Worm (Caenorhabditis elegans) whole organism, L3 larva: ENCODE results near the gene sri-33.
"Not testable (repeated sequence)": the region's sequence is repeated elsewhere in the genome, so short reads cannot be mapped to it uniquely, and the experiment has no call there.

Experiments
- R02D3.7 ChIP-seq: fragments of 150-350 bp; optimal IDR thresholded peaks from 2 replicates; lab custom pipeline; 2014; ENCODE audit warnings: missing biosample characterization, missing genetic modification characterization
- aly-2 ChIP-seq: fragments of 150-350 bp; optimal IDR thresholded peaks from 2 replicates; lab custom pipeline; 2014; ENCODE audit warnings: missing biosample characterization, missing genetic modification characterization
- ama-1 ChIP-seq: fragments of 150-350 bp; optimal IDR thresholded peaks from 2 replicates; lab custom pipeline; 2018
- ceh-16 ChIP-seq: sonication (generic microtip); optimal IDR thresholded peaks from 2 replicates; lab custom pipeline; 2017; ENCODE audit warnings: missing biosample characterization, missing genetic modification characterization
- ceh-28 ChIP-seq: fragments of 150-350 bp; optimal IDR thresholded peaks from 2 replicates; lab custom pipeline; 2014; ENCODE audit warnings: missing biosample characterization, missing genetic modification reagents, missing genetic modification characterization
- ceh-82 ChIP-seq: fragments of 150-350 bp; optimal IDR thresholded peaks from 2 replicates; lab custom pipeline; 2014; ENCODE audit warnings: missing biosample characterization, missing genetic modification characterization
- ceh-9 ChIP-seq: sonication (generic microtip); optimal IDR thresholded peaks from 2 replicates; lab custom pipeline; 2018; ENCODE audit warnings: missing biosample characterization, missing genetic modification characterization
- daf-12 ChIP-seq: fragments of 150-350 bp; optimal IDR thresholded peaks from 2 replicates; lab custom pipeline; 2014; ENCODE audit warnings: missing biosample characterization, missing genetic modification reagents, missing genetic modification characterization
- egl-27 ChIP-seq: sonication (generic microtip); optimal IDR thresholded peaks from 4 replicates; lab custom pipeline; 2017; ENCODE audit warnings: missing biosample characterization, missing genetic modification reagents, missing genetic modification characterization
- egl-5 ChIP-seq: fragments of 150-350 bp; optimal IDR thresholded peaks from 2 replicates; lab custom pipeline; 2017; ENCODE audit warnings: missing biosample characterization, missing genetic modification reagents, missing genetic modification characterization, inconsistent platforms
- elt-1 ChIP-seq: fragments of 150-350 bp; optimal IDR thresholded peaks from 2 replicates; lab custom pipeline; 2014; ENCODE audit warnings: missing biosample characterization, missing genetic modification characterization
- elt-3 ChIP-seq, 3 experiments: fragments of 150-350 bp in 1 of 3; sonication (generic microtip) in 2 of 3; optimal IDR thresholded peaks; 2 replicates in 2 of 3; 4 replicates in 1 of 3; lab custom pipeline; 2014 to 2017; ENCODE audit warnings: missing biosample characterization in 3 of 3, missing genetic modification characterization in 3 of 3
- fkh-10 ChIP-seq: sonication (generic microtip); optimal IDR thresholded peaks from 2 replicates; lab custom pipeline; 2017; ENCODE audit warnings: missing biosample characterization, missing genetic modification reagents, missing genetic modification characterization
- fos-1 ChIP-seq: fragments of 150-350 bp; optimal IDR thresholded peaks from 2 replicates; lab custom pipeline; 2014; ENCODE audit warnings: missing biosample characterization, missing genetic modification characterization
- jun-1 ChIP-seq: fragments of 150-350 bp; optimal IDR thresholded peaks from 2 replicates; lab custom pipeline; 2014; ENCODE audit warnings: missing biosample characterization, missing genetic modification reagents, missing genetic modification characterization
- lin-15B ChIP-seq: fragments of 150-350 bp; optimal IDR thresholded peaks from 2 replicates; lab custom pipeline; 2014; ENCODE audit warnings: missing biosample characterization, missing genetic modification characterization
- lin-39 ChIP-seq: fragments of 150-350 bp; optimal IDR thresholded peaks from 2 replicates; lab custom pipeline; 2018; ENCODE audit warnings: missing biosample characterization, missing genetic modification reagents, missing genetic modification characterization
- lsy-12 ChIP-seq: sonication (generic microtip); optimal IDR thresholded peaks from 2 replicates; lab custom pipeline; 2016; ENCODE audit warnings: mild to moderate bottlenecking, missing genetic modification characterization, missing compliant biosample characterization
- mdl-1 ChIP-seq: fragments of 150-350 bp; optimal IDR thresholded peaks from 2 replicates; lab custom pipeline; 2014; ENCODE audit warnings: missing biosample characterization, missing genetic modification characterization
- mml-1 ChIP-seq: fragments of 150-350 bp; sonication (generic microtip); optimal IDR thresholded peaks from 3 replicates; lab custom pipeline; 2014; ENCODE audit warnings: missing biosample characterization, missing genetic modification characterization
- nfya-1 ChIP-seq: sonication (generic microtip); optimal IDR thresholded peaks from 2 replicates; lab custom pipeline; 2017; ENCODE audit warnings: missing genetic modification characterization, mild to moderate bottlenecking, missing compliant biosample characterization, antibody characterized with exemption, moderate library complexity; ENCODE audit not compliant: insufficient read depth
- nhr-12 ChIP-seq: fragments of 150-350 bp; optimal IDR thresholded peaks from 2 replicates; lab custom pipeline; 2014; ENCODE audit warnings: missing biosample characterization, missing genetic modification characterization
- nhr-23 ChIP-seq: fragments of 150-350 bp; optimal IDR thresholded peaks from 2 replicates; lab custom pipeline; 2014; ENCODE audit warnings: missing biosample characterization, missing genetic modification reagents, missing genetic modification characterization
- nhr-237 ChIP-seq: fragments of 150-350 bp; optimal IDR thresholded peaks from 2 replicates; lab custom pipeline; 2014; ENCODE audit warnings: missing biosample characterization, missing genetic modification characterization
- nhr-25 ChIP-seq: sonication (generic microtip); optimal IDR thresholded peaks from 2 replicates; lab custom pipeline; 2017; ENCODE audit warnings: missing biosample characterization, missing genetic modification characterization
- nhr-43 ChIP-seq: sonication (generic microtip); optimal IDR thresholded peaks from 2 replicates; lab custom pipeline; 2016; ENCODE audit warnings: mild to moderate bottlenecking, missing genetic modification characterization, missing compliant biosample characterization; ENCODE audit not compliant: poor library complexity, severe bottlenecking
- skn-1 ChIP-seq: fragments of 150-350 bp; optimal IDR thresholded peaks from 2 replicates; lab custom pipeline; 2014; ENCODE audit warnings: missing biosample characterization, missing genetic modification characterization
- unc-39 ChIP-seq: sonication (generic microtip); optimal IDR thresholded peaks from 4 replicates; lab custom pipeline; 2017; ENCODE audit warnings: missing biosample characterization, missing genetic modification characterization
- zag-1 ChIP-seq: fragments of 150-350 bp; optimal IDR thresholded peaks from 2 replicates; lab custom pipeline; 2014; ENCODE audit warnings: missing biosample characterization, missing genetic modification characterization
- ztf-11 ChIP-seq: fragments of 150-350 bp; optimal IDR thresholded peaks from 2 replicates; lab custom pipeline; 2014; ENCODE audit warnings: missing biosample characterization, missing genetic modification characterization
- ztf-4 ChIP-seq: fragments of 150-350 bp; optimal IDR thresholded peaks from 2 replicates; lab custom pipeline; 2014; ENCODE audit warnings: missing biosample characterization, missing genetic modification characterization

sri-33 gene

DNA sequence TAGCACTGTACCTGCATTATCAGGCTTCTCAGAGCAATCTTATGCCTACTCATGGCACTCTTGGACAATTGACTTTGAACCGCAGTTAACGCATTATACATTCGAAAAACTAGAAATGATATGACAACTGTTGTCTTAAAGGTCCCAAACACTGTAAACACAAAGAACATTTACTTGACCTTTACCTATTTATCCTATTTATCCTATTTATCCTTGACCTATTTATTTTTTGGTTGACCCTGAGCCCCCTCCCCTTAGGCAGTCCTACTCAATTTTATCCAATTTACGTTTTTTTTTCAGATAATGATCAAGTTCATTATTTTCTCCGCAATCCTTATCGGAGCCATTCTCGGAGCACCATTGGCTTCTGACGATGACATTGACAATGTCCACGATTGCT, 5.0 kb downstream of the sri-33 start, which contains the start of the genes T10D4.14 and T10D4.19:
T10D4.14 (minus strand) TSS at position 101 of the 400 bp plus-strand sequence.
T10D4.19 (plus strand) TSS at position 304 of the 400 bp plus-strand sequence.
- TF ChIP-seq ceh-9: no peak

ce11 chrII:3149521-3150190, 7.0 kb downstream of the sri-33 start, which contains the start of the genes T10D4.11 and T10D4.1:
TSS of gene T10D4.11 (minus strand) at chrII:3149621.
TSS of gene T10D4.1 (plus strand) at chrII:3150140.
- TF ChIP-seq mml-1 (tag; lab: Kevin White, UChicago) (no peak), R02D3.7 (tag; lab: Kevin White, UChicago) (no peak), nhr-12 (tag; lab: Kevin White, UChicago) (no peak), ceh-82 (tag; lab: Kevin White, UChicago) (no peak), elt-1 (no peak), zag-1 (no peak), unc-39 (tag; lab: Kevin White, UChicago) (no peak), fos-1 (tag; lab: Kevin White, UChicago) (no peak), lin-15B (tag; lab: Kevin White, UChicago) (no peak), nfya-1 (tag; lab: Kevin White, UChicago) (no peak), ceh-16 (tag; lab: Kevin White, UChicago) (no peak), nhr-43 (tag; lab: Kevin White, UChicago) (no peak), fkh-10 (GFP tag; lab: Kevin White, UChicago) (no peak), ceh-28 (tag; lab: Kevin White, UChicago) (no peak)
- TF ChIP-seq, all 47 proteins: peak for 0

- TF ChIP-seq ztf-11 (tag; lab: Kevin White, UChicago): no peak
- TF ChIP-seq elt-3 (tag; optimal IDR thresholded peaks at IDR 0.05; lab: Kevin White, UChicago): no peak
- no peak for TF ChIP-seq aly-2
- TF ChIP-seq nhr-25 (tag; lab: Kevin White, UChicago): no peak
- TF ChIP-seq egl-27: no peak
- TF ChIP-seq fos-1 (tag; lab: Kevin White, UChicago): no peak
- no peak for TF ChIP-seq lin-39 (tag; lab: Kevin White, UChicago)
- TF ChIP-seq skn-1 (tag; lab: Kevin White, UChicago): no peak
- TF ChIP-seq nhr-43 (tag; lab: Kevin White, UChicago): no peak
- TF ChIP-seq unc-39 (tag; lab: Kevin White, UChicago): no peak
- no peak for TF ChIP-seq mdl-1 (tag; lab: Kevin White, UChicago)
- no peak for TF ChIP-seq ceh-16 (tag; lab: Kevin White, UChicago)
- TF ChIP-seq nfya-1 (tag; lab: Kevin White, UChicago): no peak
- TF ChIP-seq ceh-9: no peak
- no peak for TF ChIP-seq daf-12
These were observed 8.2 kb downstream of the sri-33 start for ce11 chrII:3148404-3148803.

- no peak for TF ChIP-seq mml-1 (tag; lab: Kevin White, UChicago)
- TF ChIP-seq egl-5 (tag; lab: Kevin White, UChicago): no peak
- no peak for TF ChIP-seq lsy-12 (tag; lab: Kevin White, UChicago)
- TF ChIP-seq nhr-43 (tag; lab: Kevin White, UChicago): no peak
- no peak for TF ChIP-seq nhr-23 (tag; lab: Kevin White, UChicago)
- TF ChIP-seq jun-1: no peak
- TF ChIP-seq elt-3 (tag; optimal IDR thresholded peaks at IDR 0.05; lab: Kevin White, UChicago): no peak
- TF ChIP-seq nhr-237 (tag; lab: Kevin White, UChicago): no peak
- TF ChIP-seq mdl-1 (tag; lab: Kevin White, UChicago): no peak
- TF ChIP-seq egl-27: no peak
- no peak for TF ChIP-seq fkh-10 (GFP tag; lab: Kevin White, UChicago)
- no peak for TF ChIP-seq unc-39 (tag; lab: Kevin White, UChicago)
- no peak for TF ChIP-seq aly-2
- no peak for TF ChIP-seq ama-1
- no peak for TF ChIP-seq zag-1
These were observed 10.8 kb downstream of the sri-33 start, which contains the start of gene T10D4.15 for ce11 chrII:3145842-3146241. TSS of gene T10D4.15 (plus strand) at chrII:3146142.

- TF ChIP-seq unc-39, fos-1, ztf-4 (tag; lab: Kevin White, UChicago): not testable (repeated sequence)
- TF ChIP-seq, all 47 proteins: peak for 0; not testable (repeated sequence) for 47
These were observed 12.1 kb downstream of the sri-33 start, which contains the start of gene sri-43 for ce11 chrII:3144552-3144951. TSS of gene sri-43 (minus strand) at chrII:3144652.
